Worm (Caenorhabditis elegans) whole organism, L2 larva: ENCODE data around the gene rfp-1.

Experiments
- C34F6.9 ChIP-seq: fragments of 150-350 bp; optimal IDR thresholded peaks from 2 replicates; lab custom pipeline; 2014; ENCODE audit warnings: missing biosample characterization, missing genetic modification characterization
- F13H6.1 ChIP-seq: sonication (generic microtip); optimal IDR thresholded peaks from 2 replicates; lab custom pipeline; 2016; ENCODE audit warnings: missing genetic modification characterization, missing compliant biosample characterization
- R02D3.7 ChIP-seq: fragments of 150-350 bp; optimal IDR thresholded peaks from 2 replicates; lab custom pipeline; 2014; ENCODE audit warnings: missing biosample characterization, missing genetic modification characterization
- Y55F3AM.14 ChIP-seq: fragments of 200-800 bp; sonication (Bioruptor generic); optimal IDR thresholded peaks from 2 replicates; lab custom pipeline; 2018; ENCODE audit warnings: mild to moderate bottlenecking, missing genetic modification characterization, missing compliant biosample characterization
- ZK546.5 ChIP-seq: sonication (generic microtip); optimal IDR thresholded peaks from 2 replicates; lab custom pipeline; 2017; ENCODE audit warnings: missing biosample characterization, missing genetic modification characterization
- aly-2 ChIP-seq: fragments of 150-350 bp; optimal IDR thresholded peaks from 2 replicates; lab custom pipeline; 2014; ENCODE audit warnings: missing biosample characterization, missing genetic modification characterization
- ceh-16 ChIP-seq: fragments of 150-350 bp; optimal IDR thresholded peaks from 2 replicates; lab custom pipeline; 2014; ENCODE audit warnings: missing biosample characterization, missing genetic modification characterization
- egl-27 ChIP-seq: sonication (generic microtip); optimal IDR thresholded peaks from 3 replicates; lab custom pipeline; 2017; ENCODE audit warnings: missing biosample characterization, missing genetic modification reagents, missing genetic modification characterization
- elt-3 ChIP-seq: sonication (generic microtip); optimal IDR thresholded peaks from 2 replicates; lab custom pipeline; 2017; ENCODE audit warnings: missing biosample characterization, missing genetic modification characterization
- fos-1 ChIP-seq: fragments of 150-350 bp; optimal IDR thresholded peaks from 2 replicates; lab custom pipeline; 2014; ENCODE audit warnings: missing biosample characterization, missing genetic modification characterization
- gmeb-1 ChIP-seq: fragments of 150-350 bp; optimal IDR thresholded peaks from 2 replicates; lab custom pipeline; 2014; ENCODE audit warnings: missing biosample characterization, missing genetic modification characterization
- lin-11 ChIP-seq: fragments of 150-350 bp; sonication (generic microtip); optimal IDR thresholded peaks from 2 replicates; lab custom pipeline; 2014; ENCODE audit warnings: missing biosample characterization, missing genetic modification characterization, inconsistent platforms, mixed read lengths
- lin-13 ChIP-seq: fragments of 150-350 bp; optimal IDR thresholded peaks from 2 replicates; lab custom pipeline; 2014; ENCODE audit warnings: missing biosample characterization, missing genetic modification reagents, missing genetic modification characterization
- lin-39 ChIP-seq: fragments of 150-350 bp; optimal IDR thresholded peaks from 2 replicates; lab custom pipeline; 2014; ENCODE audit warnings: missing biosample characterization, missing genetic modification reagents, missing genetic modification characterization
- lsy-2 ChIP-seq, 2 experiments: fragments of 150-350 bp in 1 of 2; sonication (generic microtip) in 1 of 2; optimal IDR thresholded peaks; 2 replicates each; lab custom pipeline; 2014 to 2017; ENCODE audit warnings: missing biosample characterization in 2 of 2, missing genetic modification characterization in 2 of 2
- mbf-1 ChIP-seq: sonication (generic microtip); optimal IDR thresholded peaks from 2 replicates; lab custom pipeline; 2017; ENCODE audit warnings: missing biosample characterization, missing genetic modification characterization
- mdl-1 ChIP-seq, 2 experiments: fragments of 150-350 bp in 1 of 2; sonication (generic microtip) in 1 of 2; optimal IDR thresholded peaks; 2 replicates each; lab custom pipeline; 2017; ENCODE audit warnings: missing biosample characterization in 2 of 2, missing genetic modification characterization in 2 of 2
- nhr-11 ChIP-seq: fragments of 150-350 bp; optimal IDR thresholded peaks from 2 replicates; lab custom pipeline; 2014; ENCODE audit warnings: missing biosample characterization, missing genetic modification characterization
- nhr-129 ChIP-seq: fragments of 150-350 bp; optimal IDR thresholded peaks from 2 replicates; lab custom pipeline; 2014; ENCODE audit warnings: missing biosample characterization, missing genetic modification characterization
- nhr-21 ChIP-seq: fragments of 150-350 bp; optimal IDR thresholded peaks from 2 replicates; lab custom pipeline; 2014; ENCODE audit warnings: missing biosample characterization, missing genetic modification characterization
- nhr-23 ChIP-seq: fragments of 150-350 bp; optimal IDR thresholded peaks from 2 replicates; lab custom pipeline; 2014; ENCODE audit warnings: missing biosample characterization, missing genetic modification reagents, missing genetic modification characterization
- nhr-237 ChIP-seq: fragments of 150-350 bp; optimal IDR thresholded peaks from 2 replicates; lab custom pipeline; 2014; ENCODE audit warnings: missing biosample characterization, missing genetic modification characterization
- nhr-25 ChIP-seq: fragments of 150-350 bp; sonication (generic microtip); optimal IDR thresholded peaks from 3 replicates; lab custom pipeline; 2014; ENCODE audit warnings: missing biosample characterization, missing genetic modification characterization
- peb-1 ChIP-seq: fragments of 150-350 bp; optimal IDR thresholded peaks from 2 replicates; lab custom pipeline; 2014; ENCODE audit warnings: missing biosample characterization, missing genetic modification characterization
- sma-3 ChIP-seq: sonication (generic microtip); optimal IDR thresholded peaks from 2 replicates; lab custom pipeline; 2016; ENCODE audit warnings: missing genetic modification reagents, missing genetic modification characterization, missing compliant biosample characterization
- sma-9 ChIP-seq, 2 experiments: fragments of 150-350 bp in 1 of 2; sonication (generic microtip) in 1 of 2; optimal IDR thresholded peaks; 2 replicates each; lab custom pipeline; 2014 to 2016; ENCODE audit warnings: missing genetic modification characterization in 2 of 2, mild to moderate bottlenecking in 1 of 2, missing biosample characterization in 1 of 2, missing compliant biosample characterization in 1 of 2, missing genetic modification reagents in 1 of 2, moderate library complexity in 1 of 2
- snpc-4 ChIP-seq: fragments of 150-350 bp; optimal IDR thresholded peaks from 2 replicates; lab custom pipeline; 2014; ENCODE audit warnings: missing biosample characterization, missing genetic modification characterization
- unc-39 ChIP-seq: fragments of 150-350 bp; optimal IDR thresholded peaks from 2 replicates; lab custom pipeline; 2014; ENCODE audit warnings: missing biosample characterization, missing genetic modification characterization
- unc-55 ChIP-seq: fragments of 150-350 bp; sonication (generic microtip); optimal IDR thresholded peaks from 3 replicates; lab custom pipeline; 2014; ENCODE audit warnings: missing biosample characterization, missing genetic modification reagents, missing genetic modification characterization
- unc-62 ChIP-seq: fragments of 150-350 bp; optimal IDR thresholded peaks from 2 replicates; lab custom pipeline; 2014; ENCODE audit warnings: missing biosample characterization, missing genetic modification reagents, missing genetic modification characterization
- zag-1 ChIP-seq: fragments of 150-350 bp; optimal IDR thresholded peaks from 2 replicates; lab custom pipeline; 2014; ENCODE audit warnings: missing biosample characterization, missing genetic modification characterization
- ztf-4 ChIP-seq: fragments of 150-350 bp; optimal IDR thresholded peaks from 2 replicates; lab custom pipeline; 2014; ENCODE audit warnings: missing biosample characterization, missing genetic modification characterization

The rfp-1 gene

ce11 chrIII:8392307-8392706, 33.9 kb downstream of the rfp-1 start:
- TF ChIP-seq lin-11 = peak; percentile 11
- peak in 1 of 2 experiments; percentile 46 for TF ChIP-seq lsy-2 (tag; optimal IDR thresholded peaks at IDR 0.05; lab: Kevin White, UChicago)
- TF ChIP-seq zag-1 (tag; lab: Kevin White, UChicago) = peak; percentile 51
- no peak for TF ChIP-seq nhr-21 (tag; lab: Kevin White, UChicago)
- peak; percentile 4 for TF ChIP-seq fos-1 (tag; lab: Kevin White, UChicago)
- TF ChIP-seq ZK546.5 (tag; lab: Kevin White, UChicago) = no peak
- TF ChIP-seq nhr-11 (tag; lab: Kevin White, UChicago) = no peak
- peak; percentile 19 for TF ChIP-seq lin-13 (GFP tag; lab: Kevin White, UChicago)
- TF ChIP-seq C34F6.9 = peak; percentile 73
- peak; percentile 97 for TF ChIP-seq nhr-129 (tag; lab: Kevin White, UChicago)
- no peak for TF ChIP-seq peb-1 (tag; lab: Kevin White, UChicago)
- peak; percentile 50 for TF ChIP-seq unc-55 (GFP tag; lab: Kevin White, UChicago)
- TF ChIP-seq F13H6.1 (tag; lab: Kevin White, UChicago) = peak; percentile 20
- TF ChIP-seq gmeb-1 (tag; lab: Kevin White, UChicago) = no peak
- peak; percentile 92 for TF ChIP-seq unc-39

ce11 chrIII:8394374-8395302, 36.2 kb downstream of the rfp-1 start, which contains the start of gene ZK353.10:
Gene ZK353.10 (minus strand): TSS chrIII:8394424.
- no peak for TF ChIP-seq ceh-16 (tag; lab: Kevin White, UChicago)
- TF ChIP-seq gmeb-1 (tag; lab: Kevin White, UChicago) = no peak
- no peak for TF ChIP-seq nhr-25
- TF ChIP-seq C34F6.9 = peak; percentile 20
- TF ChIP-seq elt-3 (tag; lab: Kevin White, UChicago) = no peak
- TF ChIP-seq R02D3.7 (tag; lab: Kevin White, UChicago) = no peak
- no peak for TF ChIP-seq mdl-1 (tag; optimal IDR thresholded peaks at IDR 0.05; lab: Kevin White, UChicago)
- TF ChIP-seq nhr-237 = no peak
- TF ChIP-seq Y55F3AM.14 (GFP tag; lab: Kevin White, UChicago) = no peak
- no peak for TF ChIP-seq unc-62 (GFP tag; lab: Kevin White, UChicago)
- no peak for TF ChIP-seq zag-1 (tag; lab: Kevin White, UChicago)
- TF ChIP-seq F13H6.1 (tag; lab: Kevin White, UChicago) = no peak
- no peak for TF ChIP-seq nhr-129 (tag; lab: Kevin White, UChicago)
- peak; percentile 73 for TF ChIP-seq unc-55 (GFP tag; lab: Kevin White, UChicago)
- TF ChIP-seq lsy-2 (tag; optimal IDR thresholded peaks at IDR 0.05; lab: Kevin White, UChicago) = peak in 1 of 2 experiments; percentile 45
- TF ChIP-seq aly-2 (tag; lab: Kevin White, UChicago) = no peak
- TF ChIP-seq sma-3 (GFP tag; lab: Kevin White, UChicago) = no peak
- TF ChIP-seq ztf-4 (tag; lab: Kevin White, UChicago) = no peak
- TF ChIP-seq, all 48 proteins: peak for 3

- TF ChIP-seq lin-39 (tag; lab: Kevin White, UChicago) = no peak
- TF ChIP-seq peb-1 (tag; lab: Kevin White, UChicago) = no peak
Observed at ce11 chrIII:8395685-8396084, 37.3 kb downstream of the rfp-1 start, which contains the start of gene ZK353.3. Gene ZK353.3 (plus strand): TSS chrIII:8395985.

- no peak for TF ChIP-seq Y55F3AM.14 (GFP tag; lab: Kevin White, UChicago)
- TF ChIP-seq peb-1 (tag; lab: Kevin White, UChicago) = no peak
- no peak for TF ChIP-seq aly-2 (tag; lab: Kevin White, UChicago)
- no peak for TF ChIP-seq lsy-2 (tag; optimal IDR thresholded peaks at IDR 0.05; lab: Kevin White, UChicago)
- no peak for TF ChIP-seq ztf-4 (tag; lab: Kevin White, UChicago)
- TF ChIP-seq R02D3.7 (tag; lab: Kevin White, UChicago) = no peak
- TF ChIP-seq ceh-16 (tag; lab: Kevin White, UChicago) = no peak
- TF ChIP-seq lin-39 (tag; lab: Kevin White, UChicago) = no peak
- TF ChIP-seq C34F6.9 = no peak
- TF ChIP-seq egl-27 (tag; lab: Kevin White, UChicago) = no peak
- no peak for TF ChIP-seq gmeb-1 (tag; lab: Kevin White, UChicago)
- no peak for TF ChIP-seq nhr-23
- TF ChIP-seq nhr-237 = no peak
- no peak for TF ChIP-seq fos-1 (tag; lab: Kevin White, UChicago)
- no peak for TF ChIP-seq mbf-1 (tag; lab: Kevin White, UChicago)
- no peak for TF ChIP-seq nhr-11 (tag; lab: Kevin White, UChicago)
- TF ChIP-seq unc-55 (GFP tag; lab: Kevin White, UChicago) = no peak
- TF ChIP-seq sma-9 (GFP tag; optimal IDR thresholded peaks at IDR 0.05; lab: Kevin White, UChicago) = no peak
- TF ChIP-seq sma-9 (tag; optimal IDR thresholded peaks at IDR 0.05; lab: Kevin White, UChicago) = no peak
- TF ChIP-seq snpc-4 = no peak
- no peak for TF ChIP-seq sma-3 (GFP tag; lab: Kevin White, UChicago)
Observed at ce11 chrIII:8398411-8398810, 40.0 kb downstream of the rfp-1 start, which contains the start of gene ZK353.2. Gene ZK353.2 (plus strand): TSS chrIII:8398711.
